Worm (Caenorhabditis elegans) whole organism, early embryonic: ENCODE measurements around the gene K08C7.4.

ENCODE experiments used
- B0310.2 ChIP-seq: sonication (generic microtip); optimal IDR thresholded peaks from 2 replicates; lab custom pipeline; 2016; ENCODE audit warnings: mild to moderate bottlenecking, missing genetic modification characterization, missing compliant biosample characterization
- F13C5.2 ChIP-seq: sonication (generic microtip); optimal IDR thresholded peaks from 2 replicates; lab custom pipeline; 2017; ENCODE audit warnings: mild to moderate bottlenecking, missing genetic modification characterization, inconsistent platforms, missing compliant biosample characterization
- aly-1 ChIP-seq: sonication (generic microtip); optimal IDR thresholded peaks from 2 replicates; lab custom pipeline; 2016; ENCODE audit warnings: missing genetic modification characterization, missing compliant biosample characterization
- ama-1 ChIP-seq: fragments of 150-350 bp; optimal IDR thresholded peaks from 2 replicates; lab custom pipeline; 2014
- ceh-13 ChIP-seq: fragments of 200-800 bp; sonication (Bioruptor generic); optimal IDR thresholded peaks from 2 replicates; lab custom pipeline; 2018; ENCODE audit warnings: mild to moderate bottlenecking, missing genetic modification characterization, missing compliant biosample characterization
- ceh-36 ChIP-seq: sonication (generic microtip); optimal IDR thresholded peaks from 2 replicates; lab custom pipeline; 2016; ENCODE audit warnings: missing genetic modification characterization, inconsistent platforms, missing compliant biosample characterization
- ets-7 ChIP-seq: sonication (generic microtip); optimal IDR thresholded peaks from 2 replicates; lab custom pipeline; 2016; ENCODE audit warnings: missing genotype, missing genetic modification characterization, missing compliant biosample characterization
- flt-1 ChIP-seq: fragments of 200-800 bp; sonication (Bioruptor generic); IDR thresholded peaks from 2 replicates; pipeline ENCODE4 v1.3.6; 2022; ENCODE audit warnings: missing genetic modification characterization, missing compliant biosample characterization
- hmbx-1 ChIP-seq: sonication (generic microtip); optimal IDR thresholded peaks from 2 replicates; lab custom pipeline; 2016; ENCODE audit warnings: mild to moderate bottlenecking, missing genetic modification characterization, missing compliant biosample characterization
- hmg-4 ChIP-seq: fragments of 200-800 bp; sonication (Bioruptor generic); optimal IDR thresholded peaks from 2 replicates; lab custom pipeline; 2018; ENCODE audit warnings: mild to moderate bottlenecking, missing genetic modification characterization, missing compliant biosample characterization
- hnd-1 ChIP-seq: sonication (generic microtip); optimal IDR thresholded peaks from 2 replicates; lab custom pipeline; 2016; ENCODE audit warnings: missing genetic modification characterization, missing compliant biosample characterization
- pes-1 ChIP-seq: fragments of 200-800 bp; sonication (Bioruptor generic); IDR thresholded peaks from 2 replicates; pipeline ENCODE4 v1.3.6; 2022; ENCODE audit warnings: missing genetic modification reagents, missing genetic modification characterization, missing compliant biosample characterization
- scrt-1 ChIP-seq: fragments of 200-800 bp; sonication (Bioruptor generic); IDR thresholded peaks from 2 replicates; pipeline ENCODE4 v1.3.6; 2022; ENCODE audit warnings: missing genetic modification characterization, missing compliant biosample characterization
- sea-1 ChIP-seq: fragments of 200-800 bp; sonication (Bioruptor generic); conservative IDR thresholded peaks from 2 replicates; pipeline ENCODE4 v1.3.6; 2022; ENCODE audit warnings: missing genetic modification characterization, missing compliant biosample characterization
- tbx-11 ChIP-seq: fragments of 200-800 bp; sonication (Bioruptor generic); IDR thresholded peaks from 2 replicates; pipeline ENCODE4 v1.3.6; 2022; ENCODE audit warnings: missing genetic modification characterization, missing compliant biosample characterization
- tbx-37 ChIP-seq: fragments of 200-800 bp; sonication (Bioruptor generic); conservative IDR thresholded peaks from 2 replicates; pipeline ENCODE4 v1.3.6; 2022; ENCODE audit warnings: missing genetic modification reagents, missing genetic modification characterization, missing compliant biosample characterization
- tra-4 ChIP-seq: sonication (generic microtip); optimal IDR thresholded peaks from 2 replicates; lab custom pipeline; 2017; ENCODE audit warnings: missing genetic modification characterization, missing compliant biosample characterization

Gene K08C7.4

DNA sequence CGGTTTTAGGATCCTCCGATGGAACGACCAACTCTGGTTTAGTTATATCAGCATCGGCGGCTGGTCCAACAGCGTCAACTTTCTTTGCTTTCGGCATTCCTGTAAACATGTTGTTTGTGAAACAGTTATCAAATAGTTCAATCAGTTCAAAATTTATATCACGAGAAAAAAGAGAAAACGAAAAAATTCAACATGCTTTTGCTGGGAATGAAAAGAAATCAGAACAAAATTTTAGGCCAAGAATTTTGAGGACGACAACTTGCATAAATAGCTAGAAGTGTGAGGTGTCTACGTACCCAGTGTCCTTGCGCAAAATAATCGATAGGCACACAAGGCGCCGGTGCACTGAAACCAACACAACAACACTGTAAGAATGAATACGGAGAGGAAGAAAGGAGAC is at the start of gene K08C7.4:
K08C7.4 (minus strand) TSS at position 101 of the 400 bp plus-strand sequence.
- TF ChIP-seq aly-1 (tag; lab: Kevin White, UChicago) (no peak), flt-1 (GFP tag; lab: Robert Waterston, UW) (no peak), ama-1 (lab: Kevin White, UChicago) (no peak), pes-1 (GFP tag; lab: Robert Waterston, UW) (no peak), B0310.2 (tag; lab: Kevin White, UChicago) (no peak), F13C5.2 (tag; lab: Kevin White, UChicago) (no peak), tra-4 (tag; lab: Kevin White, UChicago) (no peak), tbx-11 (no peak), hmg-4 (GFP tag; lab: Kevin White, UChicago) (no peak), hmbx-1 (no peak), scrt-1 (no peak), ets-7 (tag; lab: Kevin White, UChicago) (no peak), ceh-36 (tag; lab: Kevin White, UChicago) (no peak), tbx-37 (GFP tag; lab: Robert Waterston, UW) (no peak), hnd-1 (tag; lab: Kevin White, UChicago) (no peak), sea-1 (GFP tag; lab: Robert Waterston, UW) (no peak), ceh-13 (GFP tag; lab: Kevin White, UChicago) (no peak)

DNA sequence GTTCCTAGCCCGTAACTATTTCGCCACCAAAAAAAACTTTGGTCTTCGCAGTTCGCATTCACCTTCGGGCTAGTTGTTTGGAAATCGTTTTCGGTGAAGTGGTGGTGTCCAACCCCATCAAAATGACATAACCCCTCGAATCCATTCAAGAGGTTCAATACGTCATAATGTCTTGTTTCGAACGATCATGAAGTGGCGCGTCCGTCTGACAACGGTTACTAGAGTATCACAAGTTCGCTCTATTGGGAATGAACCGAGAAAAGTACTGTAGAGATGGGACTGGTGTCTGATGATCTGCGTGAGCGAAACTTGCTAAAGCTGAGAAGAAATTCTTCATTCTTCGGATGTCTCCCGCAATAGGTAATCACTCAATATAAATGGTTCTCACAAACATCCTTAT is 47.5 kb upstream of the K08C7.4 start, which contains the start of gene ZC168.2:
ZC168.2 (plus strand) TSS at position 301 of the 400 bp plus-strand sequence.
- TF ChIP-seq B0310.2 (tag; lab: Kevin White, UChicago), result no peak
- no peak for TF ChIP-seq ceh-13 (GFP tag; lab: Kevin White, UChicago)
- TF ChIP-seq tbx-37 (GFP tag; lab: Robert Waterston, UW), result no peak
- TF ChIP-seq tbx-11, result no peak
- TF ChIP-seq tra-4 (tag; lab: Kevin White, UChicago), result no peak
- no peak for TF ChIP-seq hnd-1 (tag; lab: Kevin White, UChicago)
- no peak for TF ChIP-seq ceh-36 (tag; lab: Kevin White, UChicago)

DNA sequence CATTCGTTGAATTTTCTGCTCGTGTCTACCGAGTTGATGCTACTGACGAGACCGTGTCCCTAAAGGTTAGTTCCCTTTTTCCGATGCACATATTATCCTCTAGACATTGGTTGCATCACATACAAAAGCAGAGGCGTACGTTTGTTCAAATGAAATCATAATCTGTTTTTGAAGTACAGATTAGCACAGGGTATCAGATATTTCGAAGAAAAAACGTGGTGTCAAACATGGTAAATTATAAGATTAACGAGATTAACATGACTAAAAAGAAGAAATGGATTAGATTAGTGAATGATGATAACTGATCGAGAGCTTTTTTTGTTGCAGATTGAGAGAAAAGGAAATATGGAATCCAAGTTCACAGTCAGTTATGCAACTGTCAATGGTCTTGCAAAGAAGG is 38.6 kb upstream of the K08C7.4 start:
- TF ChIP-seq ceh-13 (GFP tag; lab: Kevin White, UChicago) (no peak), hnd-1 (tag; lab: Kevin White, UChicago) (no peak), sea-1 (GFP tag; lab: Robert Waterston, UW) (no peak), tra-4 (tag; lab: Kevin White, UChicago) (no peak), tbx-11 (no peak)

DNA sequence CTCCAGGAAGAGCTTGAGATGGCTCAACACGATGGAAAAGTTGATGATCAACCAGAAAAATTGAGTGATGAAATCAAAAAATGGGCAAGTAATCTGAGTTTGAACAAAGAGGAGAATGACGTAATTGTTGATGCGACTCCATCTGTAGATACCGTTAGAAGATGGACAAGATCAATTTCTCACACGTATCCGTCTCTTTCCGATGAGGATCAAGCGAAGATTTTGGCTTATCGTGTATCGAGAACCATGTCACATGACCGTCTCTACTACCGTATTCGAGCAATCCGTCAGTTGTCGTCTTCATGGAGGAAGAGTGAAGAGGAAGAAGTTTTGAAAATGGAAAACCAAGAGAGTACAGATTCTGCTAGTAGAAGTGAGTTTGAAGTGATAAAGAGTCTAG is 37.8 kb upstream of the K08C7.4 start:
- TF ChIP-seq tbx-11 (no peak), ceh-36 (tag; lab: Kevin White, UChicago) (no peak), ets-7 (tag; lab: Kevin White, UChicago) (no peak), sea-1 (GFP tag; lab: Robert Waterston, UW) (no peak), hnd-1 (tag; lab: Kevin White, UChicago) (no peak), tbx-37 (GFP tag; lab: Robert Waterston, UW) (no peak), B0310.2 (tag; lab: Kevin White, UChicago) (no peak)

DNA sequence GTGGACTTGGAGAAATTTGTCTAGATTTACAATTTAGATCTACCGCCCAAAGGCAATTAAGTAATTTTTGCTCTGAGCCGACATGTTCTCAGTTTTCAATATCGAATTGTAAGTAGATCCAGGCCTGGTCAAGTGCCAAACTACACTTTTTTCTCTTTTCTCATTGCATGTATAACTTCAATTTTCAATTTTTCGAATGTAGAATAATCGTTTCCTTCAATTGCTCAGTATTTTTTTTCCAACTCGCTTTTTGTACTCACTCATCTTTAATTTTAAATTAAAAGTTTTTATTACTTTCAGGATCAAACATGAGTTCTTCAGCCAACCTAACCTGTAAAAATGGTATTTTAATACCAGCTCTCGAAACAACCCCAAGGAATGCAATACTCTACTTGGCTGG is 36.1 kb upstream of the K08C7.4 start, which contains the start of gene ncx-3:
ncx-3 (plus strand) TSS at position 301 of the 400 bp plus-strand sequence.
- TF ChIP-seq ceh-36 (tag; lab: Kevin White, UChicago) (no peak), pes-1 (GFP tag; lab: Robert Waterston, UW) (no peak), hmbx-1 (no peak), hnd-1 (tag; lab: Kevin White, UChicago) (no peak), B0310.2 (tag; lab: Kevin White, UChicago) (no peak), sea-1 (GFP tag; lab: Robert Waterston, UW) (no peak), scrt-1 (no peak), tra-4 (tag; lab: Kevin White, UChicago) (no peak), ceh-13 (GFP tag; lab: Kevin White, UChicago) (no peak), flt-1 (GFP tag; lab: Robert Waterston, UW) (no peak), tbx-37 (GFP tag; lab: Robert Waterston, UW) (no peak), aly-1 (tag; lab: Kevin White, UChicago) (no peak), hmg-4 (GFP tag; lab: Kevin White, UChicago) (no peak)

DNA sequence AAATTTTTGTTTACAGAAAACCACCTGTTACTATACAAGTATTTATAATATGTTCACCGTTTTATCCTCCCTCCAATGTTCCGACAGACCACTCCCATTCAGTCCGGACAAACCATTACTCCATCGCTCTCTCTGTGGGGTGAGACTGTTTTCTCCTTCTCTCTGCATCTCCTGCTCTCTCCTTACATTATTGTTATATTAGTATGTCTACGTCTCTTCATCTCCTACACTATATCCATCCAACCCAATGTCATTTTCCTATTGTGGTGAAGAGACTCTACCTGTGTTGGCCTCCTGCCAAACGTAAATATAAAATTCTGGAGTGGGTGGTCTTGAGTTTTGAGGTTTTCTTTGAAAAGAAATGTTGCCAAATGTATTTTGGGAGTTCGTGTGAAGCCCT is 34.3 kb upstream of the K08C7.4 start:
- TF ChIP-seq aly-1 (tag; lab: Kevin White, UChicago) (no peak), ceh-13 (GFP tag; lab: Kevin White, UChicago) (no peak), tbx-11 (no peak), hmg-4 (GFP tag; lab: Kevin White, UChicago) (no peak), tra-4 (tag; lab: Kevin White, UChicago) (no peak), ceh-36 (tag; lab: Kevin White, UChicago) (no peak), hmbx-1 (no peak)

DNA sequence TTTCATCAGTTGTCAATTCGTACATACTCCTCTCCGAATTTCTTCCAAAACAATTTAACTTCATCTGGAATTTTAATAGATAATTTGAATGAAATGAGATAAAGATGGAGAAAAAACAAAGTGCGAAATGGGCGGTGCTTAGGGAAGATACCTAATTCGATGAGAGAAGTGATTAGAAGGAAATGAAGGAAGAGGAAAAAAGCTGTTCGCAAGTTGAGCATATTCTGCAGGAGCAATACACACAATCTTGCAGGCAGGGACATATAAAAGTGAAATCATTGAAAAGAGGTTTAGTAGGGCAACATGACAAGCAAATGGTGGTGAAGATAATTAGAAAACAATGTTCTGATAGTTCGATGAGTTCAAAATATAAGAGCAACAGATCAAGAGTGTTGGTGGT is 31.4 kb upstream of the K08C7.4 start, which contains the start of gene glb-21:
glb-21 (minus strand) TSS at position 66 of the 400 bp plus-strand sequence.
- no peak for TF ChIP-seq hmbx-1
- TF ChIP-seq hnd-1 (tag; lab: Kevin White, UChicago), result no peak
- no peak for TF ChIP-seq ceh-13 (GFP tag; lab: Kevin White, UChicago)
- TF ChIP-seq ama-1 (lab: Kevin White, UChicago), result no peak
- TF ChIP-seq tbx-11, result no peak
- no peak for TF ChIP-seq pes-1 (GFP tag; lab: Robert Waterston, UW)
- TF ChIP-seq ceh-36 (tag; lab: Kevin White, UChicago), result no peak
- no peak for TF ChIP-seq scrt-1
- TF ChIP-seq tra-4 (tag; lab: Kevin White, UChicago), result no peak
- no peak for TF ChIP-seq B0310.2 (tag; lab: Kevin White, UChicago)
- no peak for TF ChIP-seq aly-1 (tag; lab: Kevin White, UChicago)
- no peak for TF ChIP-seq F13C5.2 (tag; lab: Kevin White, UChicago)
- TF ChIP-seq flt-1 (GFP tag; lab: Robert Waterston, UW), result no peak
- TF ChIP-seq sea-1 (GFP tag; lab: Robert Waterston, UW), result no peak
- TF ChIP-seq tbx-37 (GFP tag; lab: Robert Waterston, UW), result no peak
- TF ChIP-seq hmg-4 (GFP tag; lab: Kevin White, UChicago), result no peak
- no peak for TF ChIP-seq ets-7 (tag; lab: Kevin White, UChicago)
